Fruit fly (Drosophila melanogaster) whole organism, wandering third instar larva: ENCODE data around the gene CG31157.

Source experiments
- CG32264 ChIP-seq: fragments of 200-800 bp; sonication (Bioruptor generic); optimal IDR thresholded peaks from 2 replicates; lab custom pipeline; 2016; ENCODE audit warnings: missing biosample characterization, missing genetic modification characterization
- Dfd ChIP-seq: fragments of >200 bp; optimal IDR thresholded peaks from 2 replicates; lab custom pipeline; 2017; ENCODE audit warnings: missing biosample characterization, missing genetic modification characterization
- Vsx2 ChIP-seq: fragments of 200-300, 225-300 bp; sonication (Bioruptor generic); optimal IDR thresholded peaks from 2 replicates; lab custom pipeline; 2018; ENCODE audit warnings: missing biosample characterization, missing genetic modification characterization; ENCODE audit not compliant: partially characterized antibody
- pan ChIP-seq: fragments of >200 bp; optimal IDR thresholded peaks from 2 replicates; lab custom pipeline; 2017
- sage ChIP-seq: fragments of 200-800 bp; sonication (Bioruptor generic); optimal IDR thresholded peaks from 2 replicates; lab custom pipeline; 2016; ENCODE audit warnings: missing biosample characterization, mild to moderate bottlenecking, missing genetic modification characterization

DNA sequence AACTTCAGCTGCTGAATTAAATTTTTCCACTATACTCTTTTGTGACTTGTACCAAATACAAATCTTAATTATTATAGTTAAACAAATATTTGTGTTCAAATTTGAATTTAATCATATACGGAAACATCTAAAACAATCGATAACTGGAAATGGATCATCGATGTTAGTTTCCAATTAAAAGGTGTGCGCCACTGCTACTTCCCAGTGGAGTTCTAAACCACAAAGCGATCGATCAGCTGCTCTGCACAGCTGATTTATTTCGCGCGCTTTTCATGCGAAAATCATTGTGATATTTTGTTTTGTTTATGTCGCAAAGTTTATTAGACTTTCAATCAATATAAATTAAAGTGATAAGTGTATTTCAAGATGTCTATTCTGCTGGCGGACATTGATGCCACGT, 40.9 kb downstream of the CG31157 start, which contains the start of gene timeout:
- TF ChIP-seq CG32264 (GFP tag; lab: Kevin White, UChicago) = no peak
- no peak for TF ChIP-seq Vsx2 (GFP tag; lab: Kevin White, UChicago)
- no peak for TF ChIP-seq sage
- no peak for TF ChIP-seq pan (lab: Kevin White, UChicago)
- TF ChIP-seq Dfd (GFP tag; lab: Kevin White, UChicago) = no peak
